Worm (Caenorhabditis elegans) whole organism, young adult: ENCODE measurements around the gene gegf-1.

ENCODE experiments used
- D2030.7 ChIP-seq: fragments of 200-800 bp; sonication (Bioruptor generic); IDR thresholded peaks from 2 replicates; pipeline ENCODE4 v1.3.6; 2022; ENCODE audit warnings: missing genetic modification reagents, missing genetic modification characterization, missing compliant biosample characterization
- F23B12.7 ChIP-seq: sonication (generic microtip); optimal IDR thresholded peaks from 2 replicates; lab custom pipeline; 2017; ENCODE audit warnings: missing genetic modification characterization, mild to moderate bottlenecking, missing compliant biosample characterization, antibody characterized with exemption, moderate library complexity; ENCODE audit not compliant: insufficient read depth
- F49E8.2 ChIP-seq: sonication (generic microtip); optimal IDR thresholded peaks from 3 replicates; lab custom pipeline; 2017; ENCODE audit warnings: missing genetic modification characterization, mild to moderate bottlenecking, missing compliant biosample characterization, antibody characterized with exemption, moderate library complexity; ENCODE audit not compliant: insufficient read depth
- Y67H2A.10 ChIP-seq: fragments of 200-800 bp; sonication (Bioruptor generic); conservative IDR thresholded peaks from 2 replicates; pipeline ENCODE4 v1.3.6; 2022; ENCODE audit warnings: missing genetic modification reagents, missing genetic modification characterization, missing compliant biosample characterization
- akir-1 ChIP-seq: fragments of 200-800 bp; sonication (Bioruptor generic); optimal IDR thresholded peaks from 2 replicates; lab custom pipeline; 2018; ENCODE audit warnings: mild to moderate bottlenecking, missing genetic modification characterization, moderate library complexity, missing compliant biosample characterization
- ama-1 ChIP-seq, 3 experiments: fragments of 150-350 bp in 1 of 3; sonication (generic microtip) in 2 of 3; optimal IDR thresholded peaks; 2 replicates each; lab custom pipeline; 2014 to 2018; ENCODE audit warnings: missing biosample characterization in 2 of 3, missing genetic modification characterization in 2 of 3, missing genetic modification reagents in 2 of 3
- atf-7 ChIP-seq: sonication (generic microtip); optimal IDR thresholded peaks from 2 replicates; lab custom pipeline; 2017; ENCODE audit warnings: mild to moderate bottlenecking, missing genetic modification characterization, missing compliant biosample characterization
- attf-6 ChIP-seq: fragments of 200-800 bp; sonication (Bioruptor generic); IDR thresholded peaks from 2 replicates; pipeline ENCODE4 v1.3.6; 2022; ENCODE audit warnings: missing genetic modification reagents, missing genetic modification characterization, missing compliant biosample characterization
- bed-2 ChIP-seq: fragments of 200-800 bp; sonication (Bioruptor generic); IDR thresholded peaks from 2 replicates; pipeline ENCODE4 v1.3.6; 2022; ENCODE audit warnings: missing genetic modification reagents, missing genetic modification characterization, missing compliant biosample characterization
- cebp-2 ChIP-seq: fragments of 200-800 bp; sonication (Bioruptor generic); IDR thresholded peaks from 2 replicates; pipeline ENCODE4 v1.3.6; 2022; ENCODE audit warnings: missing genetic modification characterization, missing compliant biosample characterization
- ceh-100 ChIP-seq: fragments of 200-800 bp; sonication (Bioruptor generic); IDR thresholded peaks from 2 replicates; pipeline ENCODE4 v1.3.6; 2022; ENCODE audit warnings: missing genetic modification reagents, missing genetic modification characterization, missing compliant biosample characterization
- ceh-27 ChIP-seq: fragments of 200-800 bp; sonication (Bioruptor generic); optimal IDR thresholded peaks from 2 replicates; lab custom pipeline; 2018; ENCODE audit warnings: mild to moderate bottlenecking, missing genetic modification characterization, moderate library complexity, missing compliant biosample characterization
- die-1 ChIP-seq: sonication (generic microtip); optimal IDR thresholded peaks from 2 replicates; lab custom pipeline; 2016; ENCODE audit warnings: missing genotype, mild to moderate bottlenecking, missing genetic modification characterization, missing compliant biosample characterization
- dox-1 ChIP-seq: fragments of 200-800 bp; sonication (Bioruptor generic); IDR thresholded peaks from 2 replicates; pipeline ENCODE4 v1.3.6; 2022; ENCODE audit warnings: missing genetic modification reagents, missing genetic modification characterization, missing compliant biosample characterization
- dpff-1 ChIP-seq: sonication (generic microtip); optimal IDR thresholded peaks from 2 replicates; lab custom pipeline; 2017; ENCODE audit warnings: mild to moderate bottlenecking, missing genetic modification characterization, missing compliant biosample characterization
- efl-1 ChIP-seq: fragments of 150-350 bp; optimal IDR thresholded peaks from 2 replicates; lab custom pipeline; 2014; ENCODE audit warnings: missing biosample characterization, missing genetic modification reagents, missing genetic modification characterization
- egl-18 ChIP-seq: fragments of 200-800 bp; sonication (Bioruptor generic); IDR thresholded peaks from 2 replicates; pipeline ENCODE4 v1.3.6; 2022; ENCODE audit warnings: missing genetic modification reagents, missing genetic modification characterization, missing compliant biosample characterization
- egl-44 ChIP-seq: fragments of 200-800 bp; sonication (Bioruptor generic); IDR thresholded peaks from 2 replicates; pipeline ENCODE4 v1.3.6; 2022; ENCODE audit warnings: missing genetic modification reagents, missing genetic modification characterization, missing compliant biosample characterization
- egrh-3 ChIP-seq: fragments of 200-800 bp; sonication (Bioruptor generic); IDR thresholded peaks from 2 replicates; pipeline ENCODE4 v1.3.6; 2022; ENCODE audit warnings: missing genetic modification reagents, missing genetic modification characterization, missing compliant biosample characterization
- ekl-4 ChIP-seq: fragments of 200-800 bp; sonication (Bioruptor generic); IDR thresholded peaks from 2 replicates; pipeline ENCODE4 v1.3.6; 2022; ENCODE audit warnings: missing genetic modification reagents, missing genetic modification characterization, missing compliant biosample characterization
- ets-4 ChIP-seq: fragments of 200-800 bp; sonication (Bioruptor generic); optimal IDR thresholded peaks from 2 replicates; lab custom pipeline; 2018; ENCODE audit warnings: mild to moderate bottlenecking, missing genetic modification characterization, missing compliant biosample characterization
- him-1 ChIP-seq: sonication (generic microtip); optimal IDR thresholded peaks from 2 replicates; lab custom pipeline; 2016; ENCODE audit warnings: missing genotype, missing genetic modification reagents, missing genetic modification characterization, missing compliant biosample characterization
- hsf-1 ChIP-seq: fragments of 200-800 bp; sonication (Bioruptor generic); IDR thresholded peaks from 2 replicates; pipeline ENCODE4 v1.3.6; 2022; ENCODE audit warnings: missing genetic modification reagents, missing genetic modification characterization, missing compliant biosample characterization
- lag-1 ChIP-seq: fragments of 200-800 bp; sonication (Bioruptor generic); IDR thresholded peaks from 2 replicates; pipeline ENCODE4 v1.3.6; 2022; ENCODE audit warnings: missing genetic modification reagents, missing genetic modification characterization, missing compliant biosample characterization
- lin-35 ChIP-seq, 3 experiments: fragments of 150-350 bp in 2 of 3; sonication (generic microtip) in 1 of 3; optimal IDR thresholded peaks; 2 replicates each; lab custom pipeline; 2014 to 2018; ENCODE audit warnings: missing biosample characterization in 3 of 3, missing genetic modification characterization in 3 of 3, missing genetic modification reagents in 3 of 3
- lin-40 ChIP-seq: sonication (generic microtip); optimal IDR thresholded peaks from 2 replicates; lab custom pipeline; 2016; ENCODE audit warnings: missing genetic modification characterization, mild to moderate bottlenecking, missing compliant biosample characterization, missing genotype, missing genetic modification reagents
- lsl-1 ChIP-seq: fragments of 200-800 bp; sonication (Bioruptor generic); optimal IDR thresholded peaks from 2 replicates; lab custom pipeline; 2018; ENCODE audit warnings: mild to moderate bottlenecking, missing genetic modification characterization, moderate library complexity, missing compliant biosample characterization
- madf-10 ChIP-seq: sonication (generic microtip); optimal IDR thresholded peaks from 2 replicates; lab custom pipeline; 2016; ENCODE audit warnings: mild to moderate bottlenecking, missing genetic modification characterization, missing compliant biosample characterization
- madf-6 ChIP-seq: fragments of 200-800 bp; sonication (Bioruptor generic); IDR thresholded peaks from 2 replicates; pipeline ENCODE4 v1.3.6; 2022; ENCODE audit warnings: missing genetic modification reagents, missing genetic modification characterization, missing compliant biosample characterization
- madf-8 ChIP-seq: fragments of 200-800 bp; sonication (Bioruptor generic); conservative IDR thresholded peaks from 2 replicates; pipeline ENCODE4 v1.3.6; 2022; ENCODE audit warnings: missing genetic modification reagents, missing genetic modification characterization, missing compliant biosample characterization
- mcd-1 ChIP-seq: fragments of 200-800 bp; sonication (Bioruptor generic); IDR thresholded peaks from 2 replicates; pipeline ENCODE4 v1.3.6; 2022; ENCODE audit warnings: missing genetic modification reagents, missing genetic modification characterization, missing compliant biosample characterization
- nhr-27 ChIP-seq: fragments of 200-800 bp; sonication (Bioruptor generic); optimal IDR thresholded peaks from 2 replicates; lab custom pipeline; 2018; ENCODE audit warnings: mild to moderate bottlenecking, missing genetic modification characterization, moderate library complexity, missing compliant biosample characterization
- nhr-90 ChIP-seq: sonication (generic microtip); optimal IDR thresholded peaks from 2 replicates; lab custom pipeline; 2016; ENCODE audit warnings: missing genotype, mild to moderate bottlenecking, missing genetic modification characterization, missing compliant biosample characterization
- pha-4 ChIP-seq: fragments of 150-350 bp; sonication (generic microtip); optimal IDR thresholded peaks from 2 replicates; lab custom pipeline; 2014; ENCODE audit warnings: missing biosample characterization, missing genetic modification reagents, missing genetic modification characterization
- rcor-1 ChIP-seq: fragments of 200-800 bp; sonication (Bioruptor generic); IDR thresholded peaks from 2 replicates; pipeline ENCODE4 v1.3.6; 2022; ENCODE audit warnings: missing genetic modification reagents, missing genetic modification characterization, missing compliant biosample characterization
- snpc-1.1 ChIP-seq: sonication (generic microtip); optimal IDR thresholded peaks from 2 replicates; lab custom pipeline; 2017; ENCODE audit warnings: missing genetic modification characterization, mild to moderate bottlenecking, missing compliant biosample characterization, antibody characterized with exemption, moderate library complexity, missing genotype, missing genetic modification reagents; ENCODE audit not compliant: insufficient read depth
- snpc-4 ChIP-seq, 5 experiments: fragments of 150-350 bp in 1 of 5; sonication (generic microtip) in 4 of 5; optimal IDR thresholded peaks; 2 replicates each; lab custom pipeline; 2014 to 2018; ENCODE audit warnings: missing genetic modification characterization in 5 of 5, missing biosample characterization in 3 of 5, antibody characterized with exemption in 2 of 5, mild to moderate bottlenecking in 2 of 5, missing compliant biosample characterization in 2 of 5, missing genotype in 2 of 5, moderate library complexity in 2 of 5, missing genetic modification reagents in 1 of 5
- zim-3 ChIP-seq: sonication (generic microtip); optimal IDR thresholded peaks from 2 replicates; lab custom pipeline; 2017; ENCODE audit warnings: mild to moderate bottlenecking, missing genetic modification characterization, moderate library complexity, missing compliant biosample characterization
- ztf-18 ChIP-seq: sonication (generic microtip); optimal IDR thresholded peaks from 2 replicates; lab custom pipeline; 2016; ENCODE audit warnings: missing genotype, mild to moderate bottlenecking, missing genetic modification characterization, missing compliant biosample characterization
- ztf-3 ChIP-seq: fragments of 200-800 bp; sonication (Bioruptor generic); optimal IDR thresholded peaks from 2 replicates; lab custom pipeline; 2018; ENCODE audit warnings: mild to moderate bottlenecking, missing genetic modification characterization, missing compliant biosample characterization

The gegf-1 gene

DNA sequence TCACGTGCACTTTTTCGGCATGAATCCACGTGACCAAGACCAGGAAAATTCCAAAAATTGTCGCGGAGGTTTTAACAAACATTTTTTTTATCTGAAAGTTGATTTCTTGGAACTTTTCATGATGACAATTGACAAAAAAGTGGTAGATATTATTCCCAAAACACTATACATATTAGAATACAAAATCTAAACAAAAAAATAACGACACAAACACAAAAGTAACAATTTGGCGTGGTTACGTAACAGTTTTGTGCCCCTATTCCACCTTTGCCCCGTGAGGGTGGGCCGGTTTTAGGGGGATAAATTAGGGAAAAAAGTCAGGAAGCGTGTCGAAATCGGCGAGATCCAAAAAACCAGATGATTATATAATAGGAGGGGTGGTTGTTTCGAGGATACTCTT, at the start of gene gegf-1:
Gene gegf-1, minus strand, starts transcription at position 101 of the 400 bp plus-strand sequence.
- TF ChIP-seq ceh-100 (GFP tag; lab: Robert Waterston, UW) = no peak
- no peak for TF ChIP-seq ztf-3 (GFP tag; lab: Kevin White, UChicago)
- TF ChIP-seq dpff-1 (tag; lab: Kevin White, UChicago) = no peak
- no peak for TF ChIP-seq cebp-2 (GFP tag; lab: Robert Waterston, UW)
- TF ChIP-seq him-1 = no peak
- TF ChIP-seq nhr-27 (tag; lab: Kevin White, UChicago) = no peak
- no peak for TF ChIP-seq egl-18

DNA sequence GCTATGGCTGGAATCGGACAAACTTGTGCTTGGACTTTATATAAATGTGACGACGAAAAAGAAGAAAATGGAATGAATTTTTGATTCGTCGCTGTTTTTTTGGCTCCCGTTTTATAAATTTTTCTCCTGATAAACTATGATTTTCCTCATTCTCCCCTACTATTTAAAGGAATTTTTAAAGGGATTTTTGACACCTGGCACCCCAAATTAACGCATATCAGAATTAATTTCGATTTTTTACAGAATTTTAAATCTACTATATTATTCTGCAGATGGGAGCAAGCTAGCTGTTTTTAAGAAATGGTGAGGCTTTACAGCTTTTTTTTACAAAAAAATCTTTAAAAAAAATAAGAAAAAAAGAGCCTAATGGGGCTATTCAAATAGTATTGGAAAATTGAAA, 47.3 kb upstream of the gegf-1 start, which contains the start of gene coa-1:
Gene coa-1, plus strand, starts transcription at position 301 of the 400 bp plus-strand sequence.
- TF ChIP-seq D2030.7 (no peak), madf-8 (no peak), ets-4 (no peak), bed-2 (no peak), efl-1 (GFP tag; lab: Kevin White, UChicago) (no peak), atf-7 (no peak), pha-4 (tag; lab: Kevin White, UChicago) (no peak), egl-44 (no peak), madf-10 (tag; lab: Kevin White, UChicago) (no peak), ceh-27 (GFP tag; lab: Kevin White, UChicago) (no peak), lin-35 (GFP tag; optimal IDR thresholded peaks at IDR 0.05; lab: Kevin White, UChicago) (no peak), akir-1 (no peak), egl-18 (no peak), lin-40 (no peak)

DNA sequence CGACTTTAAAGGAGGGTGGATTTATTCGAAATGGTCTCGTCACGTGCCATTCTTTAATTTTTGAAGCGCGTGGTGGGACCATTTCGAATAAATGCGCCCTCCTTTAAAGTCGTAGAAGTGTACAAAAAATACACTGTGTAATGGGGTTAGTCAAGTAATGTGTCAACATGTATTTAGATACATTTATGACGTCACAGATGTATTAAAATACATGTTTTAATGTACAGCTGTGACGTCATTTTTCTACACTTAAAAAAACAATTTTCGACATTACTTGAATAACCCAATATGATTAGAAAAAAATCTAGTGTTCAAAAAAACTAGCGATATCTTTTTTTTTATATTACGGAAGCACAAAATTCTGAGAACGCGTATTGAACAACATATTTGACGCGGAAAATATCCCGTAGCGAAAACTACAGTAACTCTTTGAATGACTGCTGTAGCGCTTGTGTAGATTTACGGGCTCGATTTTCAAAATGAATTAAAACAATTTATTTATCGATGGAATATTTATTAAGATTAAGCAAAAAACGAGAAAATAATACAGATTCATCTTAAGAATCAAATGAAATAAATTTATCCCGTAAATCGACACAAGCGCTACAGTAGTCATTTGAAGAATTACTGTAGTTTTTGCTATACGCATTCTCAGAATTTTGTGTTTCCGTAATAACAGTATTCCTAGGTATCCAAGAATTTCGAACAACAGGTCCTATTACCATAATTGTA, 45.4 kb upstream of the gegf-1 start, which contains the start of gene gfrp-1:
Gene gfrp-1, plus strand, starts transcription at position 682 of the 732 bp plus-strand sequence.
- TF ChIP-seq F49E8.2 (tag; lab: Kevin White, UChicago) = no peak
- no peak for TF ChIP-seq egrh-3 (GFP tag; lab: Robert Waterston, UW)
- TF ChIP-seq Y67H2A.10 = no peak
- TF ChIP-seq ama-1 (optimal IDR thresholded peaks at IDR 0.05; lab: Kevin White, UChicago) = no peak
- TF ChIP-seq ama-1 (GFP tag; optimal IDR thresholded peaks at IDR 0.05; lab: Kevin White, UChicago) = no peak
- TF ChIP-seq ceh-100 (GFP tag; lab: Robert Waterston, UW) = no peak
- TF ChIP-seq nhr-90 (tag; lab: Kevin White, UChicago) = no peak
- no peak for TF ChIP-seq lag-1 (GFP tag; lab: Robert Waterston, UW)
- no peak for TF ChIP-seq F23B12.7
- TF ChIP-seq him-1 = no peak
- no peak for TF ChIP-seq die-1 (tag; lab: Kevin White, UChicago)
- no peak for TF ChIP-seq snpc-4 (GFP tag; optimal IDR thresholded peaks at IDR 0.05; lab: Kevin White, UChicago)
- no peak for TF ChIP-seq snpc-4 (tag; optimal IDR thresholded peaks at IDR 0.05; lab: Kevin White, UChicago)
- TF ChIP-seq snpc-1.1 (tag; lab: Kevin White, UChicago) = no peak
- no peak for TF ChIP-seq ztf-18 (tag; lab: Kevin White, UChicago)

DNA sequence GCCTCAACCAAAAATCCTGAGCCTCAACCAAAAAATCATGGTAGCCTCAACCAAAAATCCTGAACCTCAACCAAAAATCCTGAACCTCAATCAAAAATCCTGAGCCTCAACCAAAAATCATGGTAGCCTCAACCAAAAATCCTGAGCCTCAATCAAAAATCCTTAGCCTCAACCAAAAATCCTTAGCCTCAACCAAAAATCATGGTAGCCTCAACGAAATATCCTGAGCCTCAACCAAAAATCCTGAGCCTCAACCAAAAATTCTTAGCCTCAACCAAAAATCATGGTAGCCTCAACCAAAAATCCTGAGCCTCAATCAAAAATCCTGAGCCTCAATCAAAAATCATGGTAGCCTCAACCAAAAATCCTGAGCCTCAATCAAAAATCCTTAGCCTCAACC, 37.9 kb upstream of the gegf-1 start:
- peak; percentile 39; the same call in 1 of the 2 replicates for TF ChIP-seq madf-6 (GFP tag; lab: Robert Waterston, UW)
- peak; percentile 100 for TF ChIP-seq zim-3
- peak; percentile 78 for TF ChIP-seq dox-1 (GFP tag; lab: Robert Waterston, UW)
- 0 out of 2 replicates have a peak, but pooled peaks have one; percentile 26 for TF ChIP-seq hsf-1 (GFP tag; lab: Robert Waterston, UW)
- peak; percentile 37; the same call in 1 of the 2 replicates for TF ChIP-seq ekl-4 (GFP tag; lab: Robert Waterston, UW)
- TF ChIP-seq mcd-1 (GFP tag; lab: Robert Waterston, UW) = 0 out of 2 replicates have a peak, but pooled peaks have one; percentile 39
- peak; percentile 4 for TF ChIP-seq lsl-1 (GFP tag; lab: Kevin White, UChicago)
- TF ChIP-seq D2030.7 = peak; percentile 68; the same call in 1 of the 2 replicates
- TF ChIP-seq attf-6 = peak; percentile 56; the same call in 1 of the 2 replicates
- 0 out of 2 replicates have a peak, but pooled peaks have one; percentile 25 for TF ChIP-seq rcor-1 (GFP tag; lab: Robert Waterston, UW)
